Fruit fly (Drosophila melanogaster) whole organism, embryonic: ENCODE data around the gene mib2.
A peak's percentile ranks its signal among the peaks of the same experiment; 100 is the strongest.

ENCODE experiments used
- Antp ChIP-seq: fragments of 200-800 bp; sonication (Bioruptor generic); optimal IDR thresholded peaks from 3 replicates; lab custom pipeline; 2016; ENCODE audit warnings: missing biosample characterization, missing genetic modification characterization
- Atf3 ChIP-seq: fragments of 200-800 bp; sonication (Bioruptor generic); optimal IDR thresholded peaks from 3 replicates; lab custom pipeline; 2016; ENCODE audit warnings: missing biosample characterization, missing genetic modification characterization
- BtbVII ChIP-seq: fragments of 200-800 bp; sonication (Bioruptor generic); optimal IDR thresholded peaks from 3 replicates; lab custom pipeline; 2017; ENCODE audit warnings: missing biosample characterization, mild to moderate bottlenecking, missing genetic modification characterization
- Bteb2 ChIP-seq: fragments of 200-800 bp; sonication (Bioruptor generic); optimal IDR thresholded peaks from 2 replicates; lab custom pipeline; 2016; ENCODE audit warnings: missing biosample characterization, missing genetic modification characterization
- CG10209 ChIP-seq: fragments of 200-800 bp; sonication (Bioruptor generic); optimal IDR thresholded peaks from 3 replicates; lab custom pipeline; 2017; ENCODE audit warnings: missing biosample characterization, mild to moderate bottlenecking, missing genetic modification characterization, missing genetic modification reagents
- CG10543 ChIP-seq: fragments of 200-800 bp; sonication (Bioruptor generic); optimal IDR thresholded peaks from 3 replicates; lab custom pipeline; 2017; ENCODE audit warnings: missing biosample characterization, mild to moderate bottlenecking, missing genetic modification characterization, moderate library complexity
- CG10959 ChIP-seq: fragments of 200-800 bp; sonication (Bioruptor generic); IDR thresholded peaks from 2 replicates; pipeline ENCODE4 v1.3.6; 2022; ENCODE audit warnings: missing biosample characterization, missing genetic modification characterization
- CG11456 ChIP-seq: fragments of 200-800 bp; sonication (Bioruptor generic); IDR thresholded peaks from 3 replicates; pipeline ENCODE4 v1.3.6; 2022; ENCODE audit warnings: missing biosample characterization, missing genetic modification characterization
- CG11504 ChIP-seq: fragments of 200-800 bp; sonication (Bioruptor generic); optimal IDR thresholded peaks from 3 replicates; lab custom pipeline; 2019; ENCODE audit warnings: missing biosample characterization, mild to moderate bottlenecking, missing genetic modification characterization, moderate library complexity
- CG11723 ChIP-seq: fragments of 200-800 bp; sonication (Bioruptor generic); optimal IDR thresholded peaks from 2 replicates; lab custom pipeline; 2017; ENCODE audit warnings: missing biosample characterization, mild to moderate bottlenecking, missing genetic modification characterization
- CG13123 ChIP-seq: fragments of 200-800 bp; sonication (Bioruptor generic); optimal IDR thresholded peaks from 2 replicates; lab custom pipeline; 2016; ENCODE audit warnings: missing biosample characterization, missing genetic modification characterization
- CG15011 ChIP-seq: fragments of 200-800 bp; sonication (Bioruptor generic); optimal IDR thresholded peaks from 3 replicates; lab custom pipeline; 2018; ENCODE audit warnings: missing biosample characterization, mild to moderate bottlenecking, missing genetic modification characterization
- CG15514 ChIP-seq: fragments of 200-800 bp; sonication (Bioruptor generic); optimal IDR thresholded peaks from 3 replicates; lab custom pipeline; 2017; ENCODE audit warnings: missing biosample characterization, missing genetic modification characterization, mild to moderate bottlenecking, moderate library complexity, missing genetic modification reagents
- CG16815 ChIP-seq: fragments of 200-800 bp; sonication (Bioruptor generic); optimal IDR thresholded peaks from 3 replicates; lab custom pipeline; 2017; ENCODE audit warnings: missing biosample characterization, mild to moderate bottlenecking, missing genetic modification characterization
- CG17568 ChIP-seq: fragments of 200-800 bp; sonication (Bioruptor generic); optimal IDR thresholded peaks from 2 replicates; lab custom pipeline; 2018; ENCODE audit warnings: missing biosample characterization, mild to moderate bottlenecking, missing genetic modification characterization, moderate library complexity
- CG18619 ChIP-seq: fragments of 200-800 bp; sonication (Bioruptor generic); optimal IDR thresholded peaks from 3 replicates; lab custom pipeline; 2017; ENCODE audit warnings: missing biosample characterization, mild to moderate bottlenecking, missing genetic modification characterization
- CG30431 ChIP-seq: fragments of 200-800 bp; sonication (Bioruptor generic); optimal IDR thresholded peaks from 2 replicates; lab custom pipeline; 2017; ENCODE audit warnings: missing biosample characterization, missing genetic modification characterization
- CG4328 ChIP-seq: fragments of 200-800 bp; sonication (Bioruptor generic); optimal IDR thresholded peaks from 3 replicates; lab custom pipeline; 2017; ENCODE audit warnings: missing biosample characterization, missing genetic modification reagents, missing genetic modification characterization
- CG6254 ChIP-seq: fragments of 200-800 bp; sonication (Bioruptor generic); optimal IDR thresholded peaks from 3 replicates; lab custom pipeline; 2017; ENCODE audit warnings: mild to moderate bottlenecking, missing biosample characterization, missing genetic modification reagents, missing genetic modification characterization
- CG6272 ChIP-seq: fragments of 200-800 bp; sonication (Bioruptor generic); IDR thresholded peaks from 2 replicates; pipeline ENCODE4 v1.3.6; 2022; ENCODE audit warnings: missing biosample characterization, missing genetic modification characterization
- CG8089 ChIP-seq: fragments of 200-800 bp; sonication (Bioruptor generic); optimal IDR thresholded peaks from 3 replicates; lab custom pipeline; 2016; ENCODE audit warnings: missing biosample characterization, missing genetic modification characterization
- CrebB ChIP-seq: fragments of 200-800 bp; sonication (Bioruptor generic); optimal IDR thresholded peaks from 3 replicates; lab custom pipeline; 2018; ENCODE audit warnings: missing biosample characterization, mild to moderate bottlenecking, missing genetic modification characterization
- Deaf1 ChIP-seq: fragments of 200-800 bp; optimal IDR thresholded peaks from 3 replicates; lab custom pipeline; 2019; ENCODE audit warnings: missing biosample characterization, mild to moderate bottlenecking, missing genetic modification characterization, moderate library complexity
- Dip3 ChIP-seq: fragments of 200-800 bp; sonication (Bioruptor generic); optimal IDR thresholded peaks from 3 replicates; lab custom pipeline; 2016; ENCODE audit warnings: missing biosample characterization, missing genetic modification characterization
- Hr3 ChIP-seq: fragments of 200-800 bp; sonication (Bioruptor generic); optimal IDR thresholded peaks from 3 replicates; lab custom pipeline; 2016; ENCODE audit warnings: missing biosample characterization, missing genetic modification characterization
- Jarid2 ChIP-seq: fragments of 200-800 bp; sonication (Bioruptor generic); optimal IDR thresholded peaks from 3 replicates; lab custom pipeline; 2017; ENCODE audit warnings: mild to moderate bottlenecking, missing biosample characterization, missing genetic modification reagents, missing genetic modification characterization
- Lhr ChIP-seq: fragments of 200-800 bp; sonication (Bioruptor generic); optimal IDR thresholded peaks from 3 replicates; lab custom pipeline; 2017; ENCODE audit warnings: mild to moderate bottlenecking, missing biosample characterization, missing genetic modification reagents, missing genetic modification characterization
- Lim3 ChIP-seq: fragments of 200-800 bp; sonication (Bioruptor generic); IDR thresholded peaks from 2 replicates; pipeline ENCODE4 v1.3.6; 2022; ENCODE audit warnings: missing biosample characterization, missing genetic modification characterization
- MESR4 ChIP-seq: fragments of 200-800 bp; sonication (Bioruptor generic); optimal IDR thresholded peaks from 2 replicates; lab custom pipeline; 2018; ENCODE audit warnings: missing biosample characterization, mild to moderate bottlenecking, missing genetic modification characterization, moderate library complexity
- Pdp1 ChIP-seq, 2 experiments: fragments of 200-800 bp; sonication (Bioruptor generic); optimal IDR thresholded peaks; 3 replicates each; lab custom pipeline; 2016; ENCODE audit warnings: missing biosample characterization in 2 of 2, missing genetic modification characterization in 2 of 2, mild to moderate bottlenecking in 1 of 2, moderate library complexity in 1 of 2
- Sox100B ChIP-seq: fragments of 200-800 bp; sonication (Bioruptor generic); optimal IDR thresholded peaks from 3 replicates; lab custom pipeline; 2018; ENCODE audit warnings: missing biosample characterization, mild to moderate bottlenecking, missing genetic modification characterization
- Sry-δ ChIP-seq: fragments of 200-800 bp; sonication (Bioruptor generic); optimal IDR thresholded peaks from 2 replicates; lab custom pipeline; 2016; ENCODE audit warnings: missing biosample characterization, missing genetic modification characterization
- Vsx1 ChIP-seq: fragments of 200-800 bp; sonication (Bioruptor generic); optimal IDR thresholded peaks from 2 replicates; lab custom pipeline; 2017; ENCODE audit warnings: missing biosample characterization, mild to moderate bottlenecking, missing genetic modification characterization, missing genetic modification reagents
- ara ChIP-seq: fragments of 200-800 bp; sonication (Bioruptor generic); IDR thresholded peaks from 2 replicates; pipeline ENCODE4 v1.3.6; 2022; ENCODE audit warnings: missing biosample characterization, missing genetic modification characterization
- cas ChIP-seq: fragments of 200-800 bp; sonication (Bioruptor generic); IDR thresholded peaks from 2 replicates; pipeline ENCODE4 v1.3.6; 2022; ENCODE audit warnings: missing biosample characterization, missing genetic modification characterization
- crol ChIP-seq: fragments of 200-800 bp; sonication (Bioruptor generic); IDR thresholded peaks from 2 replicates; pipeline ENCODE4 v1.3.6; 2022; ENCODE audit warnings: missing biosample characterization, missing genetic modification characterization
- gem ChIP-seq: fragments of 200-800 bp; sonication (Bioruptor generic); optimal IDR thresholded peaks from 2 replicates; lab custom pipeline; 2019; ENCODE audit warnings: missing biosample characterization, mild to moderate bottlenecking, missing genetic modification characterization, moderate library complexity
- hb ChIP-seq: fragments of 200-800 bp; sonication (Bioruptor generic); IDR thresholded peaks from 3 replicates; pipeline ENCODE4 v1.3.6; 2022; ENCODE audit warnings: missing biosample characterization, missing genetic modification characterization; ENCODE audit not compliant: partially characterized antibody
- kay ChIP-seq: fragments of 200-800 bp; sonication (Bioruptor generic); optimal IDR thresholded peaks from 2 replicates; lab custom pipeline; 2016; ENCODE audit warnings: missing biosample characterization, missing genetic modification characterization
- knrl ChIP-seq: fragments of 200-800 bp; sonication (Bioruptor generic); IDR thresholded peaks from 3 replicates; pipeline ENCODE4 v1.3.6; 2022; ENCODE audit warnings: missing biosample characterization, missing genetic modification characterization; ENCODE audit not compliant: partially characterized antibody
- odd ChIP-seq: fragments of 200-800 bp; sonication (Bioruptor generic); optimal IDR thresholded peaks from 2 replicates; lab custom pipeline; 2017; ENCODE audit warnings: missing biosample characterization, mild to moderate bottlenecking, missing genetic modification characterization
- pb ChIP-seq: fragments of 200-800 bp; sonication (Bioruptor generic); optimal IDR thresholded peaks from 3 replicates; lab custom pipeline; 2016; ENCODE audit warnings: missing biosample characterization, missing genetic modification characterization
- repo ChIP-seq: fragments of 200-800 bp; sonication (Bioruptor generic); optimal IDR thresholded peaks from 2 replicates; lab custom pipeline; 2016; ENCODE audit warnings: missing biosample characterization, missing genetic modification characterization
- run ChIP-seq: fragments of 200-800 bp; sonication (Bioruptor generic); optimal IDR thresholded peaks from 3 replicates; lab custom pipeline; 2018; ENCODE audit warnings: missing biosample characterization, mild to moderate bottlenecking, missing genetic modification characterization
- shn ChIP-seq: fragments of 200-800 bp; sonication (Bioruptor generic); optimal IDR thresholded peaks from 3 replicates; lab custom pipeline; 2016; ENCODE audit warnings: missing biosample characterization, missing genetic modification characterization
- tna ChIP-seq: fragments of 200-800 bp; sonication (Bioruptor generic); IDR thresholded peaks from 2 replicates; pipeline ENCODE4 v1.3.6; 2022; ENCODE audit warnings: missing biosample characterization, missing genetic modification characterization; ENCODE audit not compliant: partially characterized antibody
- unc-4 ChIP-seq: fragments of 200-800 bp; sonication (Bioruptor generic); IDR thresholded peaks from 2 replicates; pipeline ENCODE4 v1.3.6; 2022; ENCODE audit warnings: missing biosample characterization, missing genetic modification characterization; ENCODE audit not compliant: partially characterized antibody
- zf30C ChIP-seq: fragments of 200-800 bp; sonication (Bioruptor generic); optimal IDR thresholded peaks from 3 replicates; lab custom pipeline; 2018; ENCODE audit warnings: missing biosample characterization, mild to moderate bottlenecking, missing genetic modification characterization

mib2 gene

DNA sequence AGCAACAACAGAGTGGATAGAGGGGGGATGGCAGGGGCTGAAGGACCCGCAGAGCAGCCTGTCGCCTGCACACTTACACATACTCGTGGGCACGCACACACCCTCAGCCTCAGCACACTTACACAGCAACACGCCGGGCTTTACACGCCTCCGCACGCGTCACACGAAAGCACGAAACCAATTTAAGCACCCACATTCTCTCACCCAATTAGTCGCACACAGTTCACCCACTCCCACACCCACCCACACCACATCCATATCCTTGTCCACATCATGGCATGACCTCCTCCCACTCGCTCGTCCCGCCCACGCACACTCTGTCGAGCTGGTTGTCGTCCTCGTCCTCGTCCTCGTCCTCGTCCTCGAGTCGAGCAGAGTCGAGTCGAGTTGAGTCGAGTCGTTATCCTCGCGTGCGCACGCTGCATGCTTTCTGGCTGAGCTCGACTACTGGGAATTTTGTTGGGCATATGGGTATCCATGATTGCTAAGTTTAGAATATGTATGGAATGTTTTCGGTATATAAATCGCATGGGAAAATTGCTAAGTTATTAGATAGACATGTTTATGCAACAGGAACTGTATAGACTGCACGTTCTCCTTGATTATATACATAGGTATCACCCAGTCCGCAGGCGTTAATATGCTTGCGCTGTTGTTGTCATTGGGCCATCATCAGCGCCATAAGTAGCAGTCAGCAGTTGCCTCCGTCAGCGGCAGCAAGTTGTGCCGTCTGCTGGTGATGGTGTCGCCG lies 22.2 kb upstream of the mib2 start (continued):
- TF ChIP-seq CG10543 (GFP tag; lab: Kevin White, UChicago) (peak; percentile 73), Lhr (GFP tag; lab: Kevin White, UChicago) (peak; percentile 16), CG4328 (GFP tag; lab: Kevin White, UChicago) (no peak), Vsx1 (GFP tag; lab: Kevin White, UChicago) (peak; percentile 21), knrl (GFP tag; lab: Robert Waterston, UW) (no peak), Pdp1 (GFP tag; optimal IDR thresholded peaks at IDR 0.05; lab: Kevin White, UChicago) (peak; percentile 77), CG15514 (peak; percentile 63), BtbVII (GFP tag; lab: Kevin White, UChicago) (peak; percentile 78), Jarid2 (peak; percentile 28), CG13123 (GFP tag; lab: Kevin White, UChicago) (peak; percentile 29), Deaf1 (tag; lab: Kevin White, UChicago) (peak; percentile 81), CG10209 (peak; percentile 82), CG18619 (GFP tag; lab: Kevin White, UChicago) (peak; percentile 75), CG11456 (GFP tag; lab: Robert Waterston, UW) (peak; percentile 85), CG10959 (GFP tag; lab: Robert Waterston, UW) (no peak), pb (GFP tag; lab: Kevin White, UChicago) (peak; percentile 77), Antp (GFP tag; lab: Kevin White, UChicago) (peak; percentile 86), Atf3 (GFP tag; lab: Kevin White, UChicago) (peak; percentile 61), Hr3 (peak; percentile 77), repo (GFP tag; lab: Kevin White, UChicago) (peak; percentile 57), unc-4 (GFP tag; lab: Robert Waterston, UW) (no peak), CG11504 (tag; lab: Kevin White, UChicago) (peak; percentile 81), zf30C (GFP tag; lab: Kevin White, UChicago) (no peak), crol (GFP tag; lab: Robert Waterston, UW) (peak; percentile 26; the same call in 1 of the 2 replicates), CG15011 (GFP tag; lab: Kevin White, UChicago) (peak; percentile 71), Bteb2 (peak; percentile 79), Dip3 (peak; percentile 82), shn (GFP tag; lab: Kevin White, UChicago) (peak; percentile 76), Sox100B (GFP tag; lab: Kevin White, UChicago) (peak; percentile 66), CG6254 (GFP tag; lab: Kevin White, UChicago) (no peak), Sry-δ (GFP tag; lab: Kevin White, UChicago) (peak; percentile 32), CG6272 (peak; percentile 78), CG11723 (GFP tag; lab: Kevin White, UChicago) (peak; percentile 50), CG30431 (GFP tag; lab: Kevin White, UChicago) (peak; percentile 43), hb (GFP tag; lab: Robert Waterston, UW) (no peak), odd (GFP tag; lab: Kevin White, UChicago) (peak; percentile 69), MESR4 (GFP tag; lab: Kevin White, UChicago) (no peak), kay (GFP tag; lab: Kevin White, UChicago) (peak; percentile 58), ara (peak; percentile 80), CrebB (tag; lab: Kevin White, UChicago) (peak; percentile 73), run (tag; lab: Kevin White, UChicago) (peak; percentile 33), gem (peak; percentile 87), Lim3 (peak; percentile 67), CG16815 (GFP tag; lab: Kevin White, UChicago) (peak; percentile 66), cas (GFP tag; lab: Robert Waterston, UW) (peak; percentile 83), CG8089 (GFP tag; lab: Kevin White, UChicago) (peak; percentile 49), CG17568 (GFP tag; lab: Kevin White, UChicago) (peak; percentile 69), tna (no peak)
